Worm (Caenorhabditis elegans) whole organism, late embryonic: ENCODE measurements around the gene mltn-10.

Experiments used
- F13H6.1 ChIP-seq: sonication (generic microtip); optimal IDR thresholded peaks from 2 replicates; lab custom pipeline; 2016; ENCODE audit warnings: missing genetic modification characterization, missing compliant biosample characterization
- ahr-1 ChIP-seq: sonication (generic microtip); optimal IDR thresholded peaks from 2 replicates; lab custom pipeline; 2016; ENCODE audit warnings: missing genetic modification characterization, missing compliant biosample characterization
- ama-1 ChIP-seq: fragments of 150-350 bp; optimal IDR thresholded peaks from 2 replicates; lab custom pipeline; 2014
- ceh-14 ChIP-seq: sonication (generic microtip); optimal IDR thresholded peaks from 2 replicates; lab custom pipeline; 2016; ENCODE audit warnings: missing genotype, missing genetic modification characterization, missing compliant biosample characterization
- ceh-18 ChIP-seq: sonication (generic microtip); optimal IDR thresholded peaks from 2 replicates; lab custom pipeline; 2016; ENCODE audit warnings: missing genetic modification characterization, missing compliant biosample characterization
- ceh-2 ChIP-seq: sonication (generic microtip); optimal IDR thresholded peaks from 2 replicates; lab custom pipeline; 2016; ENCODE audit warnings: missing genotype, missing genetic modification characterization, missing compliant biosample characterization
- ceh-24 ChIP-seq: sonication (generic microtip); optimal IDR thresholded peaks from 2 replicates; lab custom pipeline; 2016; ENCODE audit warnings: mild to moderate bottlenecking, missing genetic modification characterization, missing compliant biosample characterization
- ceh-30 ChIP-seq: fragments of 150-350 bp; optimal IDR thresholded peaks from 2 replicates; lab custom pipeline; 2014; ENCODE audit warnings: missing biosample characterization, missing genetic modification characterization
- ceh-31 ChIP-seq: sonication (generic microtip); optimal IDR thresholded peaks from 2 replicates; lab custom pipeline; 2016; ENCODE audit warnings: missing genetic modification characterization, missing compliant biosample characterization
- ceh-34 ChIP-seq: sonication (generic microtip); optimal IDR thresholded peaks from 2 replicates; lab custom pipeline; 2016; ENCODE audit warnings: mild to moderate bottlenecking, missing genetic modification characterization, missing compliant biosample characterization
- ceh-48 ChIP-seq: sonication (generic microtip); optimal IDR thresholded peaks from 2 replicates; lab custom pipeline; 2016; ENCODE audit warnings: missing genetic modification characterization, inconsistent platforms, missing compliant biosample characterization
- ceh-6 ChIP-seq: fragments of 200-800 bp; sonication (Bioruptor generic); optimal IDR thresholded peaks from 2 replicates; lab custom pipeline; 2018; ENCODE audit warnings: mild to moderate bottlenecking, missing genetic modification characterization, missing compliant biosample characterization
- elt-4 ChIP-seq: sonication (generic microtip); optimal IDR thresholded peaks from 2 replicates; lab custom pipeline; 2016; ENCODE audit warnings: missing genetic modification characterization, missing compliant biosample characterization
- ets-4 ChIP-seq: sonication (generic microtip); optimal IDR thresholded peaks from 2 replicates; lab custom pipeline; 2016; ENCODE audit warnings: missing genetic modification characterization, missing compliant biosample characterization
- eyg-1 ChIP-seq: sonication (generic microtip); optimal IDR thresholded peaks from 2 replicates; lab custom pipeline; 2016; ENCODE audit warnings: missing genotype, missing genetic modification characterization, missing compliant biosample characterization
- fax-1 ChIP-seq: sonication (generic microtip); optimal IDR thresholded peaks from 2 replicates; lab custom pipeline; 2016; ENCODE audit warnings: missing genotype, missing genetic modification characterization, missing compliant biosample characterization
- fkh-10 ChIP-seq: fragments of 150-350 bp; optimal IDR thresholded peaks from 2 replicates; lab custom pipeline; 2014; ENCODE audit warnings: missing biosample characterization, missing genetic modification reagents, missing genetic modification characterization
- fkh-6 ChIP-seq: sonication (generic microtip); optimal IDR thresholded peaks from 2 replicates; lab custom pipeline; 2016; ENCODE audit warnings: missing genetic modification characterization, missing compliant biosample characterization
- gmeb-2 ChIP-seq: sonication (generic microtip); optimal IDR thresholded peaks from 2 replicates; lab custom pipeline; 2016; ENCODE audit warnings: missing genetic modification characterization, inconsistent platforms, missing compliant biosample characterization
- hlh-8 ChIP-seq: sonication (generic microtip); optimal IDR thresholded peaks from 2 replicates; lab custom pipeline; 2016; ENCODE audit warnings: missing genotype, missing genetic modification characterization, missing compliant biosample characterization
- lin-11 ChIP-seq: fragments of 200-800 bp; sonication (Bioruptor generic); optimal IDR thresholded peaks from 2 replicates; lab custom pipeline; 2018; ENCODE audit warnings: mild to moderate bottlenecking, missing genetic modification characterization, missing compliant biosample characterization
- madf-2 ChIP-seq: sonication (generic microtip); optimal IDR thresholded peaks from 2 replicates; lab custom pipeline; 2017; ENCODE audit warnings: missing genetic modification characterization, missing compliant biosample characterization
- mec-3 ChIP-seq: sonication (generic microtip); optimal IDR thresholded peaks from 2 replicates; lab custom pipeline; 2016; ENCODE audit warnings: borderline replicate concordance, missing genetic modification characterization, missing compliant biosample characterization
- nfya-1 ChIP-seq: sonication (generic microtip); optimal IDR thresholded peaks from 2 replicates; lab custom pipeline; 2017; ENCODE audit warnings: missing genetic modification characterization, mild to moderate bottlenecking, missing compliant biosample characterization, antibody characterized with exemption, moderate library complexity
- nhr-232 ChIP-seq: sonication (generic microtip); optimal IDR thresholded peaks from 2 replicates; lab custom pipeline; 2016; ENCODE audit warnings: missing genetic modification characterization, missing compliant biosample characterization
- npax-4 ChIP-seq: sonication (generic microtip); optimal IDR thresholded peaks from 2 replicates; lab custom pipeline; 2016; ENCODE audit warnings: missing genetic modification characterization, missing compliant biosample characterization
- pag-3 ChIP-seq: sonication (generic microtip); optimal IDR thresholded peaks from 2 replicates; lab custom pipeline; 2016; ENCODE audit warnings: missing compliant biosample characterization, missing genetic modification characterization, borderline replicate concordance
- pat-9 ChIP-seq: fragments of 200-800 bp; sonication (Bioruptor generic); optimal IDR thresholded peaks from 2 replicates; lab custom pipeline; 2018; ENCODE audit warnings: mild to moderate bottlenecking, missing genetic modification characterization, moderate library complexity, missing compliant biosample characterization
- pha-2 ChIP-seq: sonication (generic microtip); optimal IDR thresholded peaks from 2 replicates; lab custom pipeline; 2017; ENCODE audit warnings: mild to moderate bottlenecking, missing genetic modification characterization, missing compliant biosample characterization
- pqm-1 ChIP-seq: sonication (generic microtip); optimal IDR thresholded peaks from 2 replicates; lab custom pipeline; 2016; ENCODE audit warnings: missing genetic modification characterization, missing compliant biosample characterization
- pros-1 ChIP-seq: fragments of 150-350 bp; optimal IDR thresholded peaks from 2 replicates; lab custom pipeline; 2014; ENCODE audit warnings: missing biosample characterization, missing genetic modification reagents, missing genetic modification characterization
- ref-2 ChIP-seq: sonication (generic microtip); optimal IDR thresholded peaks from 2 replicates; lab custom pipeline; 2016; ENCODE audit warnings: missing genetic modification characterization, missing compliant biosample characterization
- sdc-2 ChIP-seq: sonication (generic microtip); optimal IDR thresholded peaks from 2 replicates; lab custom pipeline; 2016; ENCODE audit warnings: missing genotype, missing genetic modification characterization, missing compliant biosample characterization
- sox-2 ChIP-seq: fragments of 200-800 bp; sonication (Bioruptor generic); IDR thresholded peaks from 2 replicates; pipeline ENCODE4 v1.3.6; 2022; ENCODE audit warnings: missing genetic modification reagents, missing genetic modification characterization, missing compliant biosample characterization
- ttx-3 ChIP-seq: sonication (generic microtip); optimal IDR thresholded peaks from 2 replicates; lab custom pipeline; 2016; ENCODE audit warnings: missing genetic modification reagents, missing genetic modification characterization, missing compliant biosample characterization
- unc-3 ChIP-seq, 2 experiments: fragments of 200-800 bp in 1 of 2; sonication (Bioruptor generic) in 1 of 2; sonication (generic microtip) in 1 of 2; conservative IDR thresholded peaks in 1 of 2; optimal IDR thresholded peaks in 1 of 2; 2 replicates each; pipeline versions ENCODE4 v1.3.6 to Lab custom; 2016 to 2022; ENCODE audit warnings: missing compliant biosample characterization in 2 of 2, missing genetic modification characterization in 2 of 2, missing genetic modification reagents in 1 of 2
- unc-42 ChIP-seq: sonication (generic microtip); optimal IDR thresholded peaks from 2 replicates; lab custom pipeline; 2016; ENCODE audit warnings: missing genotype, missing genetic modification characterization, missing compliant biosample characterization
- unc-55 ChIP-seq: sonication (generic microtip); optimal IDR thresholded peaks from 2 replicates; lab custom pipeline; 2017; ENCODE audit warnings: missing biosample characterization, missing genetic modification reagents, missing genetic modification characterization
- unc-86 ChIP-seq: sonication (generic microtip); optimal IDR thresholded peaks from 2 replicates; lab custom pipeline; 2016; ENCODE audit warnings: missing genetic modification characterization, missing compliant biosample characterization
- ztf-16 ChIP-seq: sonication (generic microtip); optimal IDR thresholded peaks from 2 replicates; lab custom pipeline; 2017; ENCODE audit warnings: missing genetic modification characterization, missing compliant biosample characterization

The mltn-10 gene

ce11 chrII:14578013-14578412, 44.8 kb upstream of the mltn-10 start, which contains the start of gene nspb-7:
nspb-7 (plus strand) TSS chrII:14578313.
- no peak for TF ChIP-seq fax-1
- TF ChIP-seq ceh-6 (GFP tag; lab: Kevin White, UChicago): no peak
- no peak for TF ChIP-seq mec-3 (tag; lab: Kevin White, UChicago)
- no peak for TF ChIP-seq ceh-24 (tag; lab: Kevin White, UChicago)
- no peak for TF ChIP-seq ets-4 (tag; lab: Kevin White, UChicago)
- TF ChIP-seq sdc-2 (tag; lab: Kevin White, UChicago): no peak
- TF ChIP-seq hlh-8 (tag; lab: Kevin White, UChicago): no peak
- TF ChIP-seq fkh-10 (GFP tag; lab: Kevin White, UChicago): no peak
- no peak for TF ChIP-seq pha-2 (tag; lab: Kevin White, UChicago)
- no peak for TF ChIP-seq ceh-34 (tag; lab: Kevin White, UChicago)
- TF ChIP-seq ceh-14: no peak
- TF ChIP-seq ztf-16 (tag; lab: Kevin White, UChicago): no peak
- TF ChIP-seq sox-2 (GFP tag; lab: Robert Waterston, UW): no peak
- TF ChIP-seq ref-2 (tag; lab: Kevin White, UChicago): no peak
- no peak for TF ChIP-seq unc-3 (GFP tag; conservative IDR thresholded peaks at IDR 0.05; lab: Robert Waterston, UW)
- no peak for TF ChIP-seq unc-3 (tag; optimal IDR thresholded peaks at IDR 0.05; lab: Kevin White, UChicago)
- no peak for TF ChIP-seq elt-4 (tag; lab: Kevin White, UChicago)
- no peak for TF ChIP-seq lin-11 (tag; lab: Kevin White, UChicago)
- TF ChIP-seq pat-9 (tag; lab: Kevin White, UChicago): no peak

DNA sequence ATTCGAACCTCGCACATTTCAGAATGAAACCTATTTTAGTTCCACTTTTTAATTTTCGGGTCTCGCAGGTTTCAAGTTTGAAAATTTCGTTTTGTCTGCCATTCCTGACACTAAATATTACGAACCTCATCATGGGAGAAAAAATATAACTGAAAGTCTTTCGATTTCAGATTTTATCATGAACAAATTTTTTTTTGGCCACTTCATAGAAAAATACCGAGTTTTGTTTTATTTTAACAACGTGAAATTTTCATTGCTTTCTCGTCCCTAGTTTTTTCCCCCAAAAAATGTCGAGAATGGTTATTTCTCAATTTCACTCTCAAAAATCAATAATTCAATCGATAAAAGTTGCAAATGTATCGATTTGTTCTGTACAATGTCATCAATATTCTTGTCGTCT, 44.1 kb upstream of the mltn-10 start, which contains the start of gene C01G12.9:
TSS of gene C01G12.9 (plus strand) at position 301 of the 400 bp plus-strand sequence.
- no peak for TF ChIP-seq unc-55 (GFP tag; lab: Kevin White, UChicago)
- TF ChIP-seq pat-9 (tag; lab: Kevin White, UChicago): no peak
- no peak for TF ChIP-seq gmeb-2 (tag; lab: Kevin White, UChicago)
- TF ChIP-seq pros-1 (tag; lab: Kevin White, UChicago): no peak
- TF ChIP-seq npax-4 (tag; lab: Kevin White, UChicago): no peak
- no peak for TF ChIP-seq ceh-6 (GFP tag; lab: Kevin White, UChicago)
- TF ChIP-seq ahr-1 (tag; lab: Kevin White, UChicago): no peak
- no peak for TF ChIP-seq ceh-30 (tag; lab: Kevin White, UChicago)
- no peak for TF ChIP-seq ama-1
- TF ChIP-seq mec-3 (tag; lab: Kevin White, UChicago): no peak
- no peak for TF ChIP-seq nhr-232 (tag; lab: Kevin White, UChicago)
- TF ChIP-seq ref-2 (tag; lab: Kevin White, UChicago): no peak

ce11 chrII:14580549-14580948, 42.3 kb upstream of the mltn-10 start, which contains the start of the genes nspb-8 and nspb-9:
nspb-8 (minus strand) TSS chrII:14580649.
nspb-9 (plus strand) TSS chrII:14580859.
- TF ChIP-seq unc-86: no peak
- no peak for TF ChIP-seq madf-2
- no peak for TF ChIP-seq ceh-2
- no peak for TF ChIP-seq hlh-8 (tag; lab: Kevin White, UChicago)
- TF ChIP-seq ceh-18 (tag; lab: Kevin White, UChicago): no peak
- TF ChIP-seq ceh-31 (tag; lab: Kevin White, UChicago): no peak
- no peak for TF ChIP-seq eyg-1 (tag; lab: Kevin White, UChicago)
- no peak for TF ChIP-seq pag-3 (tag; lab: Kevin White, UChicago)

DNA sequence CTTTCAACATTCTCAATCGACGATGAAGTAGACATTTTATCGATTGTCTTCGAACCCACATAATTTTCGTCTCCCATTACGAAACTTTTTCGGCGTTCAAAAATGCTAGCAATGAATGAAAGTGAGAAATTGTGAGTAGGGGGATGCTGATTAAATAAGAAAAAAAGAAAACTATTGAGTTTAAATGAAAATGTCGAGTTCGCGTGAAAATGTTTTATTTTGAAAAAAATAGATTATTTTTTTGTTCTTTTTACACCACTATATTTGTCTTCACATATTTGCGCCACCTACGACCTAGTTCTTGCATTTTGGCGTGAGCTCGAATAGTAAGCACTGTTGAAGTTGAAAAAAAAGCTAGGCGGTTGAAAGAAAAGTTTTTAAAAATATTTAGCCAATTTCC, 40.7 kb upstream of the mltn-10 start, which contains the start of gene C01G12.3:
TSS of gene C01G12.3 (minus strand) at position 101 of the 400 bp plus-strand sequence.
- TF ChIP-seq pqm-1 (no peak), fkh-6 (tag; lab: Kevin White, UChicago) (no peak), unc-42 (tag; lab: Kevin White, UChicago) (no peak), F13H6.1 (no peak), ceh-48 (tag; lab: Kevin White, UChicago) (no peak), unc-86 (no peak), nfya-1 (no peak), ttx-3 (no peak), sdc-2 (tag; lab: Kevin White, UChicago) (no peak)
